ENCODE assay signal across 4 fruit fly cellular contexts in the genomic region with DNA sequence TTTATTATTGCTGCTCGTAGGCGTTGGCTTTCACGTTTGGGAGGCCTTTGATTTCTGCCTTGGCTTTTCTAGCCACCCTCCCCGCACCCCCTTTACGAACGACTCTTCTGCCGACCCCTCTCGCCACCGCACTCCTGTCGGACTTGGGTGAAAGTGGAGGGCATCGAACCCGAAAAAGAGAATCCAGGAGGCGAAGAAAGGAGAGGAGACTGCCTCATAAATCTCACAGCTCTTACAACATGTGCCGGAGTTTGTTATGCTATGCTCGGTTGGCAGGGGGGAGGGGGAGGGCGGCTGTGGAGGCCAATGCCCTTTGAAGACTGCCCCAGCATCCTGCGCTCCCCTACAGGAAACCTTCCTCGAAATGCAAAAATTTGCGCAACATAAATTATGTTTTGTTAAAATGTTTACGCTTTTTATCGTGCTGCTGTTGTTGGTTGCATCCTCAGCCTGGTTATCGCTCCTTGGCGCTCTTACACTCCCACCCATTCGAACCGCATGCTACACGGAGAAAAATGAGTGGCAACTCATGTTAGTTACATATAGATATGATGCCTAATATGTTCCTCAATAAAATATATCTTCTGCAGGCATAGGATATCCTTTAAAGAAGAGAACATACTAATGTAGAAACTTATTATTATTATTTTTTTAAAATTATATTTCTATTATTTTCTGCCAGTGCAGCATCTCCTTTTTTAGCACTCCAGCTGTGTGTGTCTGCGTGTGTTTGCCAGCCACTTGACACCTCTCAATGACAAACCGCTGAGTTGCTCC.
A peak's percentile ranks its signal among the peaks of the same experiment; 100 is the strongest.
TF ChIP-seq lines count a peak whose summit lies in the region.

No protein-coding gene starts in this region.

TF ChIP-seq in whole organism, embryonic, 481 proteins besides CTCF, POLR2A, EP300 and RAD21 (continued from another document and continues in another):
- TF ChIP-seq CG17829 (tag; optimal IDR thresholded peaks at IDR 0.05; lab: Kevin White, UChicago) (peak; percentile 11), CG7372 (GFP tag; IDR thresholded peaks at IDR 0.05; lab: Robert Waterston, UW) (no peak), gce (GFP tag; IDR thresholded peaks at IDR 0.05; lab: Robert Waterston, UW) (no peak), CG12299 (tag; optimal IDR thresholded peaks at IDR 0.05; lab: Kevin White, UChicago) (no peak), shn (GFP tag; optimal IDR thresholded peaks at IDR 0.05; lab: Kevin White, UChicago) (no peak), gem (tag; optimal IDR thresholded peaks at IDR 0.05; lab: Kevin White, UChicago) (peak; percentile 39), zf30C (GFP tag; optimal IDR thresholded peaks at IDR 0.05; lab: Kevin White, UChicago) (peak; percentile 2), CG1602 (GFP tag; optimal IDR thresholded peaks at IDR 0.05; lab: Kevin White, UChicago) (no peak), ap (GFP tag; IDR thresholded peaks at IDR 0.05; lab: Robert Waterston, UW) (0 out of 2 replicates have a peak, but pooled peaks have one; percentile 12), HLH54F (GFP tag; optimal IDR thresholded peaks at IDR 0.05; lab: Kevin White, UChicago) (no peak), CG1529 (GFP tag; optimal IDR thresholded peaks at IDR 0.05; lab: Kevin White, UChicago) (no peak), gro (GFP tag; optimal IDR thresholded peaks at IDR 0.05; lab: Kevin White, UChicago) (no peak), bsh (GFP tag; optimal IDR thresholded peaks at IDR 0.05; lab: Kevin White, UChicago) (no peak), Dp (GFP tag; optimal IDR thresholded peaks at IDR 0.05; lab: Kevin White, UChicago) (no peak), CG13894 (tag; optimal IDR thresholded peaks at IDR 0.05; lab: Kevin White, UChicago) (no peak), Sox102F (GFP tag; optimal IDR thresholded peaks at IDR 0.05; lab: Kevin White, UChicago) (peak; percentile 5), CG10267 (tag; optimal IDR thresholded peaks at IDR 0.05; lab: Kevin White, UChicago) (peak; percentile 4), pum (GFP tag; optimal IDR thresholded peaks at IDR 0.05; lab: Kevin White, UChicago) (no peak), crol (GFP tag; IDR thresholded peaks at IDR 0.05; lab: Robert Waterston, UW) (peak; percentile 48; the same call in 1 of the 2 replicates), prd (optimal IDR thresholded peaks at IDR 0.05; lab: Kevin White, UChicago) (no peak), prd (GFP tag; IDR thresholded peaks at IDR 0.05; lab: Robert Waterston, UW) (peak; percentile 60; the same call in 2 of the 3 replicates), Trl (optimal IDR thresholded peaks at IDR 0.05; lab: Kevin White, UChicago) (no peak), Trl (GFP tag; optimal IDR thresholded peaks at IDR 0.05; lab: Kevin White, UChicago) (no peak), CkIIα-i1 (GFP tag; IDR thresholded peaks at IDR 0.05; lab: Robert Waterston, UW) (no peak), CG8478 (optimal IDR thresholded peaks at IDR 0.05; lab: Kevin White, UChicago) (no peak), CG9609 (GFP tag; optimal IDR thresholded peaks at IDR 0.05; lab: Kevin White, UChicago) (no peak), CG16779 (GFP tag; IDR thresholded peaks at IDR 0.05; lab: Robert Waterston, UW) (no peak), nom (GFP tag; optimal IDR thresholded peaks at IDR 0.05; lab: Kevin White, UChicago) (peak; percentile 60), Camta (GFP tag; optimal IDR thresholded peaks at IDR 0.05; lab: Kevin White, UChicago) (no peak), Xrp1 (GFP tag; IDR thresholded peaks at IDR 0.05; lab: Robert Waterston, UW) (peak; percentile 39; the same call in 1 of the 2 replicates), CG31441 (GFP tag; IDR thresholded peaks at IDR 0.05; lab: Robert Waterston, UW) (0 out of 2 replicates have a peak, but pooled peaks have one; percentile 28)

TF ChIP-seq in whole organism, prepupa, 60 proteins besides CTCF, POLR2A, EP300 and RAD21 (continued from another document and continues in another):
- TF ChIP-seq CG7368 (GFP tag; optimal IDR thresholded peaks at IDR 0.05; lab: Kevin White, UChicago) = peak; percentile 56
- peak; percentile 64 for TF ChIP-seq CG6792 (GFP tag; optimal IDR thresholded peaks at IDR 0.05; lab: Kevin White, UChicago)
- TF ChIP-seq Eip78C (GFP tag; lab: Kevin White, UChicago) = peak; percentile 66
- TF ChIP-seq OdsH (GFP tag; optimal IDR thresholded peaks at IDR 0.05; lab: Kevin White, UChicago) = peak; percentile 64
- TF ChIP-seq CG11762 (GFP tag; optimal IDR thresholded peaks at IDR 0.05; lab: Kevin White, UChicago; ENCODE audit: insufficient read depth) = peak; percentile 57
- no peak for TF ChIP-seq Eip93F (GFP tag; optimal IDR thresholded peaks at IDR 0.05; lab: Kevin White, UChicago)
- peak; percentile 66 for TF ChIP-seq Met (GFP tag; optimal IDR thresholded peaks at IDR 0.05; lab: Kevin White, UChicago)
- no peak for TF ChIP-seq dac (GFP tag; optimal IDR thresholded peaks at IDR 0.05; lab: Kevin White, UChicago)
- TF ChIP-seq Hr38 (GFP tag; optimal IDR thresholded peaks at IDR 0.05; lab: Kevin White, UChicago) = no peak
- TF ChIP-seq eg (GFP tag; IDR thresholded peaks at IDR 0.05; lab: Robert Waterston, UW) = peak; percentile 59
- peak; percentile 75 for TF ChIP-seq esn (GFP tag; optimal IDR thresholded peaks at IDR 0.05; lab: Kevin White, UChicago)
- peak; percentile 57 for TF ChIP-seq CG8319 (GFP tag; optimal IDR thresholded peaks at IDR 0.05; lab: Kevin White, UChicago)
- peak; percentile 35 for TF ChIP-seq Eip75B (GFP tag; optimal IDR thresholded peaks at IDR 0.05; lab: Kevin White, UChicago)
- peak; percentile 44 for TF ChIP-seq CG6276 (GFP tag; optimal IDR thresholded peaks at IDR 0.05; lab: Kevin White, UChicago)
- TF ChIP-seq vri (GFP tag; optimal IDR thresholded peaks at IDR 0.05; lab: Kevin White, UChicago) = peak; percentile 28
- peak; percentile 31 for TF ChIP-seq CG1621 (tag; optimal IDR thresholded peaks at IDR 0.05; lab: Kevin White, UChicago)
- no peak for TF ChIP-seq CG16779 (tag; optimal IDR thresholded peaks at IDR 0.05; lab: Kevin White, UChicago)
- TF ChIP-seq dsx (GFP tag; optimal IDR thresholded peaks at IDR 0.05; lab: Kevin White, UChicago; ENCODE audit: poor library complexity, severe bottlenecking) = peak; percentile 67
- TF ChIP-seq Smox (GFP tag; optimal IDR thresholded peaks at IDR 0.05; lab: Kevin White, UChicago) = peak; percentile 54
- TF ChIP-seq Blimp-1 (GFP tag; optimal IDR thresholded peaks at IDR 0.05; lab: Kevin White, UChicago) = peak; percentile 16
- peak; percentile 22 for TF ChIP-seq Sox15 (GFP tag; optimal IDR thresholded peaks at IDR 0.05; lab: Kevin White, UChicago)
- TF ChIP-seq spab (GFP tag; optimal IDR thresholded peaks at IDR 0.05; lab: Kevin White, UChicago) = peak; percentile 72
- peak; percentile 63 for TF ChIP-seq achi (GFP tag; optimal IDR thresholded peaks at IDR 0.05; lab: Kevin White, UChicago)
- peak; percentile 17 for TF ChIP-seq CG9139 (GFP tag; optimal IDR thresholded peaks at IDR 0.05; lab: Kevin White, UChicago)
- TF ChIP-seq CG8632 (GFP tag; optimal IDR thresholded peaks at IDR 0.05; lab: Kevin White, UChicago) = peak; percentile 64
- TF ChIP-seq ss (GFP tag; optimal IDR thresholded peaks at IDR 0.05; lab: Kevin White, UChicago) = peak; percentile 55 to 69
- peak; percentile 62 for TF ChIP-seq Sox102F (GFP tag; optimal IDR thresholded peaks at IDR 0.05; lab: Kevin White, UChicago)
- no peak for TF ChIP-seq fkh (GFP tag; optimal IDR thresholded peaks at IDR 0.05; lab: Kevin White, UChicago)
- TF ChIP-seq CG34406 (GFP tag; optimal IDR thresholded peaks at IDR 0.05; lab: Kevin White, UChicago) = peak; percentile 64
- TF ChIP-seq lz (GFP tag; optimal IDR thresholded peaks at IDR 0.05; lab: Kevin White, UChicago) = peak; percentile 41
- TF ChIP-seq Hr39 (GFP tag; optimal IDR thresholded peaks at IDR 0.05; lab: Kevin White, UChicago) = peak; percentile 32

TF ChIP-seq in whole organism, pupa, 21 proteins besides CTCF, POLR2A, EP300 and RAD21 (continued from another document):
- no peak for TF ChIP-seq fd96Ca (GFP tag; IDR thresholded peaks at IDR 0.05; lab: Robert Waterston, UW)

TF ChIP-seq in whole organism, wandering third instar larva, 38 proteins besides CTCF, POLR2A, EP300 and RAD21 (continued from another document):
- TF ChIP-seq Dfd (GFP tag; optimal IDR thresholded peaks at IDR 0.05; lab: Kevin White, UChicago) = no peak
- peak; percentile 46 for TF ChIP-seq fru (GFP tag; optimal IDR thresholded peaks at IDR 0.05; lab: Kevin White, UChicago)
- TF ChIP-seq Rel (GFP tag; optimal IDR thresholded peaks at IDR 0.05; lab: Kevin White, UChicago) = no peak
- TF ChIP-seq Rel (tag; optimal IDR thresholded peaks at IDR 0.05; lab: Kevin White, UChicago) = peak; percentile 6
- TF ChIP-seq Sp1 (GFP tag; optimal IDR thresholded peaks at IDR 0.05; lab: Kevin White, UChicago) = peak; percentile 69
- TF ChIP-seq h (GFP tag; optimal IDR thresholded peaks at IDR 0.05; lab: Kevin White, UChicago) = peak; percentile 49
- TF ChIP-seq Hnf4 (GFP tag; optimal IDR thresholded peaks at IDR 0.05; lab: Kevin White, UChicago) = peak; percentile 5
- no peak for TF ChIP-seq tai (GFP tag; optimal IDR thresholded peaks at IDR 0.05; lab: Kevin White, UChicago)
- TF ChIP-seq CrebA (GFP tag; optimal IDR thresholded peaks at IDR 0.05; lab: Kevin White, UChicago; ENCODE audit: borderline replicate concordance) = no peak
- TF ChIP-seq Jra (GFP tag; optimal IDR thresholded peaks at IDR 0.05; lab: Kevin White, UChicago) = no peak
- TF ChIP-seq sv (GFP tag; optimal IDR thresholded peaks at IDR 0.05; lab: Kevin White, UChicago) = no peak
- no peak for TF ChIP-seq Mio (GFP tag; optimal IDR thresholded peaks at IDR 0.05; lab: Kevin White, UChicago)
- TF ChIP-seq Hr83 (GFP tag; optimal IDR thresholded peaks at IDR 0.05; lab: Kevin White, UChicago; ENCODE audit: poor library complexity, severe bottlenecking) = no peak
- TF ChIP-seq Abd-B (GFP tag; optimal IDR thresholded peaks at IDR 0.05; lab: Kevin White, UChicago) = no peak
- no peak for TF ChIP-seq dsf (GFP tag; optimal IDR thresholded peaks at IDR 0.05; lab: Kevin White, UChicago; ENCODE audit: borderline replicate concordance)
- TF ChIP-seq N (GFP tag; optimal IDR thresholded peaks at IDR 0.05; lab: Kevin White, UChicago) = no peak
